Fruit fly (Drosophila melanogaster) whole organism, embryonic: Measurements from ENCODE around the gene armi.

Experiments
- Aef1 ChIP-seq: fragments of 200-800 bp; sonication (Bioruptor generic); IDR thresholded peaks from 3 replicates; pipeline ENCODE4 v1.3.6; 2022; ENCODE audit warnings: missing biosample characterization, missing genetic modification characterization
- Antp ChIP-seq: fragments of 200-800 bp; sonication (Bioruptor generic); optimal IDR thresholded peaks from 3 replicates; lab custom pipeline; 2016; ENCODE audit warnings: missing biosample characterization, missing genetic modification characterization
- CG10462 ChIP-seq: fragments of 200-800 bp; sonication (Bioruptor generic); optimal IDR thresholded peaks from 2 replicates; lab custom pipeline; 2016; ENCODE audit warnings: missing biosample characterization, missing genetic modification characterization
- CG11093 ChIP-seq: fragments of 200-800 bp; sonication (Bioruptor generic); IDR thresholded peaks from 3 replicates; pipeline ENCODE4 v1.3.6; 2022; ENCODE audit warnings: missing biosample characterization, missing genetic modification characterization
- CG11695 ChIP-seq: fragments of 200-800 bp; sonication (Bioruptor generic); IDR thresholded peaks from 3 replicates; pipeline ENCODE4 v1.3.6; 2022; ENCODE audit warnings: missing biosample characterization, missing genetic modification characterization
- CG12236 ChIP-seq: fragments of 200-800 bp; sonication (Bioruptor generic); optimal IDR thresholded peaks from 2 replicates; lab custom pipeline; 2016; ENCODE audit warnings: missing biosample characterization, missing genetic modification characterization
- CG1233 ChIP-seq: fragments of 200-800 bp; sonication (Bioruptor generic); optimal IDR thresholded peaks from 4 replicates; lab custom pipeline; 2018; ENCODE audit warnings: missing biosample characterization, mild to moderate bottlenecking, missing genetic modification characterization
- CG13424 ChIP-seq: fragments of 200-800 bp; sonication (Bioruptor generic); optimal IDR thresholded peaks from 2 replicates; lab custom pipeline; 2019; ENCODE audit warnings: missing biosample characterization, mild to moderate bottlenecking, missing genetic modification characterization, moderate library complexity
- CG1603 ChIP-seq: fragments of 200-800 bp; sonication (Bioruptor generic); optimal IDR thresholded peaks from 2 replicates; lab custom pipeline; 2019; ENCODE audit warnings: missing biosample characterization, mild to moderate bottlenecking, missing genetic modification characterization, moderate library complexity
- CG18262 ChIP-seq: fragments of 200-800 bp; optimal IDR thresholded peaks from 3 replicates; lab custom pipeline; 2019; ENCODE audit warnings: missing biosample characterization, mild to moderate bottlenecking, missing genetic modification characterization, moderate library complexity
- CG18599 ChIP-seq: fragments of 200-800 bp; sonication (Bioruptor generic); optimal IDR thresholded peaks from 3 replicates; lab custom pipeline; 2017; ENCODE audit warnings: missing biosample characterization, missing genetic modification characterization, mild to moderate bottlenecking, moderate library complexity, missing genetic modification reagents
- CG3995 ChIP-seq: fragments of 200-800 bp; sonication (Bioruptor generic); optimal IDR thresholded peaks from 3 replicates; lab custom pipeline; 2016; ENCODE audit warnings: missing biosample characterization, missing genetic modification characterization
- CG43689 ChIP-seq: fragments of 200-800 bp; sonication (Bioruptor generic); IDR thresholded peaks from 2 replicates; pipeline ENCODE4 v1.3.6; 2022; ENCODE audit warnings: missing biosample characterization, missing genetic modification characterization
- CG4404 ChIP-seq: fragments of 200-800 bp; sonication (Bioruptor generic); IDR thresholded peaks from 2 replicates; pipeline ENCODE4 v1.3.6; 2022; ENCODE audit warnings: missing biosample characterization, missing genetic modification characterization
- CG6654 ChIP-seq: fragments of 200-800 bp; sonication (Bioruptor generic); optimal IDR thresholded peaks from 2 replicates; lab custom pipeline; 2017; ENCODE audit warnings: missing biosample characterization, mild to moderate bottlenecking, missing genetic modification characterization
- CG6813 ChIP-seq: fragments of 200-800 bp; sonication (Bioruptor generic); optimal IDR thresholded peaks from 2 replicates; lab custom pipeline; 2017; ENCODE audit warnings: missing biosample characterization, missing genetic modification characterization, mild to moderate bottlenecking, moderate library complexity, missing genetic modification reagents
- CG7786 ChIP-seq: fragments of 200-800 bp; sonication (Bioruptor generic); optimal IDR thresholded peaks from 2 replicates; lab custom pipeline; 2016; ENCODE audit warnings: missing biosample characterization, missing genetic modification characterization
- CG9215 ChIP-seq: fragments of 200-800 bp; sonication (Bioruptor generic); IDR thresholded peaks from 2 replicates; pipeline ENCODE4 v1.3.6; 2022; ENCODE audit warnings: missing biosample characterization, missing genetic modification characterization
- CTCF ChIP-seq: fragments of 200-800 bp; sonication (Bioruptor generic); optimal IDR thresholded peaks from 2 replicates; lab custom pipeline; 2017; ENCODE audit warnings: missing biosample characterization, mild to moderate bottlenecking, missing genetic modification characterization, moderate library complexity
- CkIIα-i1 ChIP-seq: fragments of 200-800 bp; sonication (Bioruptor generic); IDR thresholded peaks from 2 replicates; pipeline ENCODE4 v1.3.6; 2022; ENCODE audit warnings: missing biosample characterization, missing genetic modification characterization
- Doc3 ChIP-seq: fragments of 200-800 bp; sonication (Bioruptor generic); IDR thresholded peaks from 3 replicates; pipeline ENCODE4 v1.3.6; 2022; ENCODE audit warnings: missing biosample characterization, missing genetic modification characterization; ENCODE audit not compliant: partially characterized antibody
- E2f2 ChIP-seq: fragments of 200-800 bp; sonication (Bioruptor generic); IDR thresholded peaks from 2 replicates; pipeline ENCODE4 v1.3.6; 2022; ENCODE audit warnings: missing biosample characterization, missing genetic modification characterization
- ERR ChIP-seq: fragments of 200-800 bp; sonication (Bioruptor generic); optimal IDR thresholded peaks from 2 replicates; lab custom pipeline; 2016; ENCODE audit warnings: missing biosample characterization, missing genetic modification characterization
- Gug ChIP-seq: fragments of 200-800 bp; sonication (Bioruptor generic); IDR thresholded peaks from 4 replicates; pipeline ENCODE4 v1.3.6; 2022; ENCODE audit warnings: missing biosample characterization, missing genetic modification characterization
- HLH54F ChIP-seq: fragments of 200-800 bp; sonication (Bioruptor generic); optimal IDR thresholded peaks from 3 replicates; lab custom pipeline; 2016; ENCODE audit warnings: missing biosample characterization, missing genetic modification characterization
- Hmx ChIP-seq: fragments of 200-800 bp; sonication (Bioruptor generic); optimal IDR thresholded peaks from 2 replicates; lab custom pipeline; 2016; ENCODE audit warnings: missing biosample characterization, missing genetic modification characterization
- Hr3 ChIP-seq: fragments of 200-800 bp; sonication (Bioruptor generic); optimal IDR thresholded peaks from 3 replicates; lab custom pipeline; 2016; ENCODE audit warnings: missing biosample characterization, missing genetic modification characterization
- Hr51 ChIP-seq, 2 experiments: fragments of 200-800 bp; sonication (Bioruptor generic); optimal IDR thresholded peaks; 2 replicates in 1 of 2; 3 replicates in 1 of 2; lab custom pipeline; 2016 to 2018; ENCODE audit warnings: missing biosample characterization in 2 of 2, missing genetic modification characterization in 2 of 2, mild to moderate bottlenecking in 1 of 2, moderate library complexity in 1 of 2
- Lpt ChIP-seq: fragments of >200 bp; optimal IDR thresholded peaks from 2 replicates; lab custom pipeline; 2018; ENCODE audit warnings: missing biosample characterization, missing genetic modification characterization
- Myb ChIP-seq: fragments of 200-800 bp; sonication (Bioruptor generic); optimal IDR thresholded peaks from 2 replicates; lab custom pipeline; 2016; ENCODE audit warnings: missing biosample characterization, missing genetic modification characterization
- Neu2 ChIP-seq: fragments of 200-800 bp; sonication (Bioruptor generic); optimal IDR thresholded peaks from 3 replicates; lab custom pipeline; 2016; ENCODE audit warnings: missing biosample characterization, missing genetic modification characterization, borderline replicate concordance
- Oli ChIP-seq: fragments of 200-800 bp; sonication (Bioruptor generic); optimal IDR thresholded peaks from 2 replicates; lab custom pipeline; 2018; ENCODE audit warnings: missing biosample characterization, mild to moderate bottlenecking, missing genetic modification characterization, moderate library complexity
- Pdp1 ChIP-seq, 2 experiments: fragments of 200-800 bp; sonication (Bioruptor generic); optimal IDR thresholded peaks; 3 replicates each; lab custom pipeline; 2016; ENCODE audit warnings: missing biosample characterization in 2 of 2, missing genetic modification characterization in 2 of 2, mild to moderate bottlenecking in 1 of 2, moderate library complexity in 1 of 2
- Sry-β ChIP-seq: fragments of 200-800 bp; sonication (Bioruptor generic); optimal IDR thresholded peaks from 2 replicates; lab custom pipeline; 2018; ENCODE audit warnings: missing biosample characterization, mild to moderate bottlenecking, missing genetic modification characterization, moderate library complexity
- Taf1 ChIP-seq: fragments of 200-800 bp; sonication (Bioruptor generic); IDR thresholded peaks from 2 replicates; pipeline ENCODE4 v1.3.6; 2022; ENCODE audit warnings: missing biosample characterization, missing genetic modification characterization
- corto ChIP-seq: fragments of 200-800 bp; sonication (Bioruptor generic); optimal IDR thresholded peaks from 2 replicates; lab custom pipeline; 2016; ENCODE audit warnings: missing biosample characterization, mild to moderate bottlenecking, missing genetic modification characterization, moderate library complexity
- croc ChIP-seq: fragments of 200-800 bp; sonication (Bioruptor generic); conservative IDR thresholded peaks from 3 replicates; pipeline ENCODE4 v1.3.6; 2022; ENCODE audit warnings: missing biosample characterization, missing genetic modification characterization
- dysf ChIP-seq: fragments of 200-800 bp; sonication (Bioruptor generic); IDR thresholded peaks from 3 replicates; pipeline ENCODE4 v1.3.6; 2022; ENCODE audit warnings: missing biosample characterization, missing genetic modification characterization
- ems ChIP-seq: fragments of 200-800 bp; sonication (Bioruptor generic); optimal IDR thresholded peaks from 3 replicates; lab custom pipeline; 2016; ENCODE audit warnings: missing biosample characterization, missing genetic modification characterization
- grn ChIP-seq: fragments of 200-800 bp; sonication (Bioruptor generic); optimal IDR thresholded peaks from 3 replicates; lab custom pipeline; 2017; ENCODE audit warnings: missing biosample characterization, missing genetic modification characterization
- gro ChIP-seq: fragments of 200-800 bp; sonication (Bioruptor generic); optimal IDR thresholded peaks from 2 replicates; lab custom pipeline; 2016; ENCODE audit warnings: missing biosample characterization, missing genetic modification characterization
- odd ChIP-seq: fragments of 200-800 bp; sonication (Bioruptor generic); optimal IDR thresholded peaks from 2 replicates; lab custom pipeline; 2017; ENCODE audit warnings: missing biosample characterization, mild to moderate bottlenecking, missing genetic modification characterization
- peb ChIP-seq: fragments of 200-800 bp; sonication (Bioruptor generic); IDR thresholded peaks from 2 replicates; pipeline ENCODE4 v1.3.6; 2022; ENCODE audit warnings: missing biosample characterization, missing genetic modification characterization
- pfk ChIP-seq: fragments of 200-800 bp; sonication (Bioruptor generic); optimal IDR thresholded peaks from 2 replicates; lab custom pipeline; 2018; ENCODE audit warnings: missing biosample characterization, mild to moderate bottlenecking, missing genetic modification characterization, moderate library complexity
- sima ChIP-seq: fragments of 200-800 bp; sonication (Bioruptor generic); optimal IDR thresholded peaks from 2 replicates; lab custom pipeline; 2016; ENCODE audit warnings: missing biosample characterization, missing genetic modification characterization
- slp2 ChIP-seq: fragments of 200-800 bp; sonication (Bioruptor generic); optimal IDR thresholded peaks from 2 replicates; lab custom pipeline; 2016; ENCODE audit warnings: missing biosample characterization, missing genetic modification characterization
- tio ChIP-seq: fragments of 200-800 bp; sonication (Bioruptor generic); optimal IDR thresholded peaks from 2 replicates; lab custom pipeline; 2017; ENCODE audit warnings: missing biosample characterization, missing genetic modification characterization, inconsistent platforms
- trem ChIP-seq: fragments of 200-800 bp; optimal IDR thresholded peaks from 3 replicates; lab custom pipeline; 2019; ENCODE audit warnings: missing biosample characterization, mild to moderate bottlenecking, missing genetic modification characterization, moderate library complexity
- zen ChIP-seq: fragments of 200-800 bp; sonication (Bioruptor generic); optimal IDR thresholded peaks from 3 replicates; lab custom pipeline; 2018; ENCODE audit warnings: missing biosample characterization, mild to moderate bottlenecking, missing genetic modification characterization, moderate library complexity

Gene armi

dm6 chr3L:3418207-3419086 lies 42.7 kb upstream of the armi start (continued):
- TF ChIP-seq CG3995 (peak; percentile 24), slp2 (GFP tag; lab: Kevin White, UChicago) (peak; percentile 36), Oli (tag; lab: Kevin White, UChicago) (peak; percentile 69), CG4404 (GFP tag; lab: Robert Waterston, UW) (peak; percentile 56), CG6813 (GFP tag; lab: Kevin White, UChicago) (peak; percentile 80), Antp (GFP tag; lab: Kevin White, UChicago) (no peak), dysf (GFP tag; lab: Robert Waterston, UW) (peak; percentile 86; the same call in 2 of the 3 replicates), HLH54F (GFP tag; lab: Kevin White, UChicago) (peak; percentile 70), Hmx (no peak), CG1233 (peak; percentile 40), CG43689 (peak; percentile 67), CG9215 (GFP tag; lab: Robert Waterston, UW) (peak; percentile 69), E2f2 (GFP tag; lab: Robert Waterston, UW) (peak; percentile 62), Aef1 (peak; percentile 79), CG12236 (GFP tag; lab: Kevin White, UChicago) (no peak), ERR (peak; percentile 63), ems (GFP tag; lab: Kevin White, UChicago) (peak; percentile 63), Sry-β (GFP tag; lab: Kevin White, UChicago) (peak; percentile 22), peb (GFP tag; lab: Robert Waterston, UW) (peak; percentile 39; the same call in 1 of the 2 replicates), CG13424 (peak; percentile 50), pfk (GFP tag; lab: Kevin White, UChicago) (peak; percentile 72), grn (GFP tag; lab: Kevin White, UChicago) (peak; percentile 18), corto (GFP tag; lab: Kevin White, UChicago) (no peak), CG11695 (GFP tag; lab: Robert Waterston, UW) (peak; percentile 80), CG7786 (GFP tag; lab: Kevin White, UChicago) (peak; percentile 66), Pdp1 (GFP tag; optimal IDR thresholded peaks at IDR 0.05; lab: Kevin White, UChicago) (peak; percentile 43 to 52), CG1603 (tag; lab: Kevin White, UChicago) (peak; percentile 55), trem (tag; lab: Kevin White, UChicago) (no peak), CTCF (GFP tag; lab: Kevin White, UChicago) (peak; percentile 5), zen (tag; lab: Kevin White, UChicago) (no peak), Doc3 (GFP tag; lab: Robert Waterston, UW) (no peak), CG6654 (GFP tag; lab: Kevin White, UChicago) (no peak), CG18262 (peak; percentile 75), CG18599 (GFP tag; lab: Kevin White, UChicago) (peak; percentile 84), tio (GFP tag; lab: Kevin White, UChicago) (peak; percentile 9), Hr51 (GFP tag; optimal IDR thresholded peaks at IDR 0.05; lab: Kevin White, UChicago) (peak; percentile 59 to 78), CG10462 (GFP tag; lab: Kevin White, UChicago) (peak; percentile 2), Myb (GFP tag; lab: Kevin White, UChicago) (no peak), sima (GFP tag; lab: Kevin White, UChicago) (no peak), Neu2 (GFP tag; lab: Kevin White, UChicago) (no peak), Lpt (GFP tag; lab: Kevin White, UChicago) (no peak), Gug (peak; percentile 65; the same call in 3 of the 4 replicates), odd (GFP tag; lab: Kevin White, UChicago) (peak; percentile 71), CkIIα-i1 (GFP tag; lab: Robert Waterston, UW) (no peak), CG11093 (GFP tag; lab: Robert Waterston, UW) (peak; percentile 61; the same call in 1 of the 3 replicates), gro (peak; percentile 80), croc (0 out of 3 replicates have a peak, but pooled peaks have one; percentile 20), Hr3 (GFP tag; lab: Kevin White, UChicago) (peak; percentile 36), Taf1 (peak; percentile 78)
